Fruit fly (Drosophila melanogaster): ENCODE measurements around the gene CG8534.

DNA sequence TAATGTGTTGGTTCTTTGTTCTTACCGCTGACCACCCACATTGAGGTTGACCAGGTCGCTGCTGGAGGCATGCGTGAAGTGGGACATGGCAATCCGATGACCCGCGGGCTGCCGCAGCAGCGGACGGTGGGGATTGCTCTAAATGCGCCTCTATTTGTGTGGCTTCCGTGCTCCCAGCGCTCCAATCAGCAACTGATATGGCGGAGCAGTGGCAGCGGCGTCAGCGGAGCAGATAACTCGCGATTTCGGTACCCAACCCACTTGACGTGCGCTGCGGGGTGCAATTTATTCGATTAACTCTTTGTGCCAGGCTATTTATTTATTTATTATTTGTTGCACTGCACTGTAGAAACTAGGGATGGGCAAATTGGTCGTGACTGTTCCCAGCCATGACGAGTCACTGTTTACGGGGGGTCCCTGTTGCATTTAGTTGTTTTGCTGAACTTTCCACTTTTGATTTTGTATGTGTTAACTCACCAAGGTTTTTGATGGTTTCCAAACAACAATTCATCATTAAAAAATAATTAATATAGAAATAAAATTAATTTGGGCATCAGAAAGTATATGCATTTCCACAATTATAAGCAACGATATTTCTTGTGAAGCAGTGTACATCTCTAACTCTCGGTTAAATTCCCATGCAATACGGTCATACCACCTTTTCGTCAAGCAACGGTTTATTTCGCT, 11.8 kb upstream of the CG8534 start, which contains the start of the genes CG9467 and CG8526:
- TF ChIP-seq CG15710 (tag; optimal IDR thresholded peaks at IDR 0.05) (peak; percentile 65), CG10348 (GFP tag; IDR thresholded peaks at IDR 0.05) (no peak), CG32121 (GFP tag; IDR thresholded peaks at IDR 0.05) (peak; percentile 63)
